Worm (Caenorhabditis elegans) whole organism, L4 larva: ENCODE results near the gene cest-13.

Source experiments
- F37D6.2 ChIP-seq: sonication (generic microtip); optimal IDR thresholded peaks from 2 replicates; lab custom pipeline; 2016; ENCODE audit warnings: mild to moderate bottlenecking, missing genetic modification characterization, missing compliant biosample characterization
- F44E2.7 ChIP-seq: fragments of 200-800 bp; sonication (Bioruptor generic); IDR thresholded peaks from 2 replicates; pipeline ENCODE4 v2.1.2; 2022; ENCODE audit warnings: missing genetic modification characterization, missing compliant biosample characterization
- T20F7.1 ChIP-seq: fragments of 200-800 bp; sonication (Bioruptor generic); optimal IDR thresholded peaks from 2 replicates; lab custom pipeline; 2018; ENCODE audit warnings: mild to moderate bottlenecking, missing genetic modification characterization, missing compliant biosample characterization
- ZK546.5 ChIP-seq, 2 experiments: sonication (generic microtip); optimal IDR thresholded peaks; 2 replicates each; lab custom pipeline; 2017; ENCODE audit warnings: missing biosample characterization in 2 of 2, missing genetic modification characterization in 2 of 2
- unc-62 ChIP-seq, 3 experiments: fragments of 150-350 bp in 1 of 3; sonication (generic microtip); optimal IDR thresholded peaks in 2 of 3; peaks in 1 of 3; 1 replicate in 1 of 3; 2 replicates in 2 of 3; lab custom pipeline; 2014 to 2017; ENCODE audit warnings: missing biosample characterization in 3 of 3, missing genetic modification characterization in 3 of 3, missing genetic modification reagents in 3 of 3, missing genotype in 1 of 3
- zfp-3 ChIP-seq: fragments of 200-800 bp; sonication (Bioruptor generic); conservative IDR thresholded peaks from 2 replicates; pipeline ENCODE4 v1.3.6; 2022; ENCODE audit warnings: missing genetic modification reagents, missing genetic modification characterization, missing compliant biosample characterization
- ztf-11 ChIP-seq: fragments of 150-350 bp; optimal IDR thresholded peaks from 2 replicates; lab custom pipeline; 2014; ENCODE audit warnings: missing biosample characterization, missing genetic modification characterization

- TF ChIP-seq F37D6.2 (no peak), unc-62 (GFP tag; optimal IDR thresholded peaks at IDR 0.05 in 1 of 2; lab: Kevin White, UChicago) (no peak), unc-62 (tag; optimal IDR thresholded peaks at IDR 0.05; lab: Kevin White, UChicago) (no peak), zfp-3 (GFP tag; lab: Robert Waterston, UW) (no peak), T20F7.1 (no peak), ZK546.5 (tag; optimal IDR thresholded peaks at IDR 0.05; lab: Kevin White, UChicago) (no peak), F44E2.7 (GFP tag; lab: Robert Waterston, UW) (no peak), ztf-11 (no peak)
Measured at ce11 chrX:13772734-13773133, 12.7 kb downstream of the cest-13 start.
